Fruit fly (Drosophila melanogaster): ENCODE results near the gene CG11760.

Gene CG11760

dm6 chr3R:8746354-8746753, 27.4 kb downstream of the CG11760 start (continued):
- no peak for TF ChIP-seq gt (GFP tag; IDR thresholded peaks at IDR 0.05)
- peak; percentile 31; the same call in 2 of the 3 replicates for TF ChIP-seq B-H1 (GFP tag; IDR thresholded peaks at IDR 0.05)
- no peak for TF ChIP-seq Hey (tag; optimal IDR thresholded peaks at IDR 0.05)
- TF ChIP-seq jing (GFP tag; optimal IDR thresholded peaks at IDR 0.05), result peak; percentile 6
- TF ChIP-seq rib (GFP tag; IDR thresholded peaks at IDR 0.05), result no peak
- TF ChIP-seq psq (GFP tag; optimal IDR thresholded peaks at IDR 0.05), result no peak
- peak; percentile 43 for TF ChIP-seq CG12942 (GFP tag; optimal IDR thresholded peaks at IDR 0.05)
- TF ChIP-seq ranshi (GFP tag; IDR thresholded peaks at IDR 0.05), result peak; percentile 69
- TF ChIP-seq gsb (GFP tag; IDR thresholded peaks at IDR 0.05), result no peak
- peak; percentile 21 for TF ChIP-seq CG15514 (GFP tag; optimal IDR thresholded peaks at IDR 0.05)
- TF ChIP-seq CG1603 (tag; optimal IDR thresholded peaks at IDR 0.05), result peak; percentile 35
- TF ChIP-seq ind (GFP tag; optimal IDR thresholded peaks at IDR 0.05), result peak; percentile 54
- no peak for TF ChIP-seq tll (GFP tag; optimal IDR thresholded peaks at IDR 0.05)
- TF ChIP-seq sim (GFP tag; IDR thresholded peaks at IDR 0.05), result peak; percentile 63; the same call in 1 of the 2 replicates
- no peak for TF ChIP-seq Usf (GFP tag; optimal IDR thresholded peaks at IDR 0.05)
- peak; percentile 56; the same call in 1 of the 2 replicates for TF ChIP-seq ara (GFP tag; IDR thresholded peaks at IDR 0.05)
- TF ChIP-seq chinmo (GFP tag; IDR thresholded peaks at IDR 0.05; ENCODE audit: partially characterized antibody), result no peak
- peak; percentile 48 for TF ChIP-seq Chrac-16 (GFP tag; optimal IDR thresholded peaks at IDR 0.05)
- TF ChIP-seq HLHmδ (GFP tag; optimal IDR thresholded peaks at IDR 0.05), result no peak
- TF ChIP-seq Jarid2 (GFP tag; optimal IDR thresholded peaks at IDR 0.05), result no peak
- TF ChIP-seq lov (optimal IDR thresholded peaks at IDR 0.05), result no peak
- no peak for TF ChIP-seq lov (GFP tag; IDR thresholded peaks at IDR 0.05)
- no peak for TF ChIP-seq luna (GFP tag; optimal IDR thresholded peaks at IDR 0.05)
- TF ChIP-seq pan (optimal IDR thresholded peaks at IDR 0.05), result no peak
- TF ChIP-seq pan (GFP tag; optimal IDR thresholded peaks at IDR 0.05 in 1 of 2, IDR thresholded peaks at IDR 0.05 in 1 of 2), result peak in 1 of 2 experiments; percentile 63
- TF ChIP-seq Spps (tag; optimal IDR thresholded peaks at IDR 0.05), result peak; percentile 64
- TF ChIP-seq Sry-β (GFP tag; optimal IDR thresholded peaks at IDR 0.05), result no peak
- TF ChIP-seq CG14710 (tag; optimal IDR thresholded peaks at IDR 0.05), result peak; percentile 70
- TF ChIP-seq ash1 (GFP tag; optimal IDR thresholded peaks at IDR 0.05), result no peak
- TF ChIP-seq Hr51 (GFP tag; optimal IDR thresholded peaks at IDR 0.05), result peak in 1 of 2 experiments; percentile 80
- TF ChIP-seq unc-4 (GFP tag; IDR thresholded peaks at IDR 0.05; ENCODE audit: partially characterized antibody), result no peak
- no peak for TF ChIP-seq Atf-2 (GFP tag; optimal IDR thresholded peaks at IDR 0.05)
- no peak for TF ChIP-seq CG3847 (GFP tag; IDR thresholded peaks at IDR 0.05)
- peak; percentile 66 for TF ChIP-seq Oli (tag; optimal IDR thresholded peaks at IDR 0.05)
- peak; percentile 54; the same call in 2 of the 3 replicates for TF ChIP-seq CG11093 (GFP tag; IDR thresholded peaks at IDR 0.05)
- TF ChIP-seq CG15479 (GFP tag; optimal IDR thresholded peaks at IDR 0.05), result peak; percentile 24
- TF ChIP-seq scrt (GFP tag; optimal IDR thresholded peaks at IDR 0.05), result no peak
- peak; percentile 67 for TF ChIP-seq CG7556 (GFP tag; optimal IDR thresholded peaks at IDR 0.05)
- TF ChIP-seq gfzf (GFP tag; optimal IDR thresholded peaks at IDR 0.05), result no peak
- TF ChIP-seq stwl (tag; optimal IDR thresholded peaks at IDR 0.05), result peak; percentile 15
- no peak for TF ChIP-seq TFAM (GFP tag; optimal IDR thresholded peaks at IDR 0.05)
- no peak for TF ChIP-seq cato (GFP tag; optimal IDR thresholded peaks at IDR 0.05; ENCODE audit: borderline replicate concordance)
- no peak for TF ChIP-seq Stat92E (GFP tag; optimal IDR thresholded peaks at IDR 0.05)
- TF ChIP-seq salm (tag; optimal IDR thresholded peaks at IDR 0.05), result peak; percentile 51
- peak; percentile 45 for TF ChIP-seq CG6813 (GFP tag; optimal IDR thresholded peaks at IDR 0.05)
- TF ChIP-seq CG12659 (GFP tag; optimal IDR thresholded peaks at IDR 0.05), result peak; percentile 23
- peak; percentile 45 for TF ChIP-seq CG1602 (GFP tag; optimal IDR thresholded peaks at IDR 0.05)
- peak; percentile 7 for TF ChIP-seq HHEX (GFP tag; optimal IDR thresholded peaks at IDR 0.05)
- peak; percentile 40; the same call in 1 of the 2 replicates for TF ChIP-seq CG4730 (GFP tag; IDR thresholded peaks at IDR 0.05)
- TF ChIP-seq CG18476 (GFP tag; optimal IDR thresholded peaks at IDR 0.05), result peak; percentile 44
